Worm (Caenorhabditis elegans): ENCODE data around the gene col-156.

DNA sequence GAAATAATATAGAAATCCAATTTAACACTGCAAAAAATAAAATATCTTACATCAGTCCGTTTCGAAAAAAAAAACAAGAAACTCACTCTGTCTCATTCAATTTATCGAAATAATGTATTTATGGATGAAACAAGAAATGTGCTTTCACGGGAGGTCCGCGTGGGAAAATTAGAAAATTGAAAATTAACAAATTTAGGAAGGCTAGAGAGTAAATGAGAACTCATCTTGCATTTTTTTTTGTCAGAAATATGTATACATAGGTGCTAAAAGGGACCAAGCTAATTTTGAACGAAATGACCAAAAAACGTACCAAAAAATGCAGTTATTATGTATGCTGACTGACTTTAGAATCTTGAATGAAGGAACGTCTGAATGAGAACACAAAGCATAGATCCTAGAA, 25.6 kb downstream of the col-156 start, which contains the start of gene T26H10.2:
- TF ChIP-seq pha-4 (tag; optimal IDR thresholded peaks at IDR 0.05): no peak
- no peak for TF ChIP-seq ama-1 (optimal IDR thresholded peaks at IDR 0.05)
- no peak for TF ChIP-seq ama-1 (GFP tag; optimal IDR thresholded peaks at IDR 0.05)

Data from whole organism, young adult.